Worm (Caenorhabditis elegans): ENCODE results near the gene gmps-1.
A peak's percentile ranks its signal among the peaks of the same experiment; 100 is the strongest.

gmps-1 gene

DNA sequence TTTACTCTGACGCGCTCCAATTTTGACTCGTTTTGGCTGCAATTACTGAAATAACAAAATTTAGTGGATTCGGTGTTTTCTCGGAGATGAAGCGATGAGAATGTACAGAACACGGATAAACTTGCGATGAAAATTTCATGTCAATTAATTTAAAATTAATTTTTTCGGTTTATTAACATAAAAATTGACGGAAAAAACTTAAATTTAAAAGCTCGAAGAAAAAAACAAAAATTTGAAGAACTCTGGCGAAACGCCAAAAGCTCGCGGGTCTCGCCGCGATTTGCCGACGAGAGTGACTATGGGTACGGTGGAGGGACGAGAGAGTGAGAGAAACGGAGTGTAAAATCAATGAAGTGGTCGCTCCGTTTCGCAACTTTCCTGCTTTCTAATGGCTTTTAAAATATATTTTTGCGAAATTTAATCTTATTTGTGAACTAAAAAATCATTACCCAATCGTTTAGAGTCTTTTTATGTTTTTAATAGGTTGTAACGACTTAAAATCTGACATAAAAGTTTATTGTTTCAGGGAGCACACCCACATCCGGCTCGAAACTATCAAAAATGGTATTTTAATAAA is at the start of gene gmps-1, which contains the start of gene cap-2:
Gene gmps-1, minus strand, starts transcription at position 51 of the 577 bp plus-strand sequence.
Gene cap-2, plus strand, starts transcription at position 527 of the 577 bp plus-strand sequence.
- TF ChIP-seq ZK546.5 (tag; optimal IDR thresholded peaks at IDR 0.05) (peak in 1 of 2 experiments; percentile 20), daf-19 (GFP tag; conservative IDR thresholded peaks at IDR 0.05) (peak; percentile 69; the same call in 1 of the 2 replicates), dpl-1 (GFP tag; optimal IDR thresholded peaks at IDR 0.05) (peak; percentile 91), ceh-32 (tag; optimal IDR thresholded peaks at IDR 0.05; ENCODE audit: poor library complexity) (peak; percentile 81), D1046.2 (GFP tag; IDR thresholded peaks at IDR 0.05) (peak; percentile 7; the same call in 1 of the 2 replicates), mdt-29 (GFP tag; IDR thresholded peaks at IDR 0.05) (peak; percentile 91), ztf-11 (tag; optimal IDR thresholded peaks at IDR 0.05) (no peak), zip-11 (GFP tag; IDR thresholded peaks at IDR 0.05) (no peak), nhr-77 (tag; optimal IDR thresholded peaks at IDR 0.05) (peak; percentile 96), zag-1 (tag; optimal IDR thresholded peaks at IDR 0.05) (peak; percentile 34), set-16 (GFP tag; IDR thresholded peaks at IDR 0.05) (peak; percentile 74), T26A8.4 (GFP tag; IDR thresholded peaks at IDR 0.05) (peak; percentile 98), ZK337.2 (GFP tag; IDR thresholded peaks at IDR 0.05) (peak; percentile 89), unc-39 (tag; optimal IDR thresholded peaks at IDR 0.05) (no peak), egl-43 (GFP tag; IDR thresholded peaks at IDR 0.05) (peak; percentile 92), egl-27 (tag; optimal IDR thresholded peaks at IDR 0.05) (no peak), ceh-20 (GFP tag; IDR thresholded peaks at IDR 0.05) (peak; percentile 95), dve-1 (tag; optimal IDR thresholded peaks at IDR 0.05; ENCODE audit: insufficient read depth) (peak; percentile 99), nhr-41 (GFP tag; IDR thresholded peaks at IDR 0.05) (no peak), nhr-42 (GFP tag; IDR thresholded peaks at IDR 0.05) (peak; percentile 94), hif-1 (tag; optimal IDR thresholded peaks at IDR 0.05) (peak; percentile 68 to 87), lin-1 (GFP tag; IDR thresholded peaks at IDR 0.05) (peak; percentile 86), ces-1 (GFP tag; optimal IDR thresholded peaks at IDR 0.05) (peak; percentile 75), hlh-30 (tag; optimal IDR thresholded peaks at IDR 0.05; ENCODE audit: insufficient read depth) (peak; percentile 92), php-3 (GFP tag; IDR thresholded peaks at IDR 0.05) (peak; percentile 83), vab-7 (GFP tag; IDR thresholded peaks at IDR 0.05) (peak; percentile 80), nhr-10 (tag; optimal IDR thresholded peaks at IDR 0.05) (peak; percentile 19), nhr-237 (tag; optimal IDR thresholded peaks at IDR 0.05) (peak; percentile 1), nhr-111 (GFP tag; optimal IDR thresholded peaks at IDR 0.05) (no peak), nhr-11 (tag; optimal IDR thresholded peaks at IDR 0.05) (peak; percentile 93), F49E8.2 (tag; optimal IDR thresholded peaks at IDR 0.05; ENCODE audit: borderline replicate concordance) (peak; percentile 75), gei-8 (GFP tag; optimal IDR thresholded peaks at IDR 0.05) (peak; percentile 71), ctbp-1 (GFP tag; IDR thresholded peaks at IDR 0.05) (peak; percentile 97), ceh-82 (tag; optimal IDR thresholded peaks at IDR 0.05) (no peak), tra-1 (GFP tag; IDR thresholded peaks at IDR 0.05) (peak; percentile 84), nhr-102 (tag; optimal IDR thresholded peaks at IDR 0.05) (peak; percentile 96), mxl-2 (GFP tag; conservative IDR thresholded peaks at IDR 0.05) (peak; percentile 76; the same call in 1 of the 2 replicates), F10B5.3 (tag; optimal IDR thresholded peaks at IDR 0.05) (peak; percentile 90), Y105C5A.15 (GFP tag; IDR thresholded peaks at IDR 0.05) (peak; percentile 56; the same call in 1 of the 2 replicates), mdl-1 (tag; optimal IDR thresholded peaks at IDR 0.05) (peak; percentile 61 to 78), lin-15B (tag; optimal IDR thresholded peaks at IDR 0.05) (peak; percentile 43), zfp-3 (GFP tag; conservative IDR thresholded peaks at IDR 0.05) (peak; percentile 86), mep-1 (tag; optimal IDR thresholded peaks at IDR 0.05) (peak; percentile 99), aha-1 (tag) (peak; percentile 96), lin-29 (GFP tag; IDR thresholded peaks at IDR 0.05) (peak; percentile 86), ztf-7 (tag; optimal IDR thresholded peaks at IDR 0.05) (peak; percentile 92), fkh-10 (GFP tag; optimal IDR thresholded peaks at IDR 0.05) (peak; percentile 95), F44E2.7 (GFP tag; IDR thresholded peaks at IDR 0.05) (no peak), nhr-25 (tag; optimal IDR thresholded peaks at IDR 0.05; ENCODE audit: borderline replicate concordance, insufficient read depth) (peak; percentile 49), lsy-2 (tag; optimal IDR thresholded peaks at IDR 0.05) (peak; percentile 100)
